Fruit fly (Drosophila melanogaster): Measurements from ENCODE around the gene CG8478.
A peak's percentile ranks its signal among the peaks of the same experiment; 100 is the strongest.

CG8478 gene

DNA sequence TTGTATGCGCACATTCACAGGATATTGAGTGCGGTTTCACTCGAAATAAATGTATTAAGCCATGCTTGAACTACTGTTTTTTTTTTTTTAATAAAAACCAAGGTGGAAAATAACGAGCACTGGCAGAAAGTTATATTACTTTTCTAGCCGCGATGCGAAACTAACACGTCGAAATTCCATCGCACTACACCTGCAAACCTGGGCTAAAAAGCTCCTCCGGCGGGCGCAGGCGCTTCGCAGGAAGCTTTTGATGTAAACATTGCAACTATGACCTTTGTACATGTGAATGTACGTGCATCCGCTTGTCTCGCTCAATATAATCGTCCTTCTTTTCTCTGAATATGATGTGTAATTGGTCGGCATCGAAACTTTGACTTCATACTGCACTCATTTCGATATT, 23.7 kb upstream of the CG8478 start, which contains the start of gene side-VII:
Gene side-VII (minus strand): TSS at position 187 of the 400 bp plus-strand sequence.
- TF ChIP-seq Gug (GFP tag; IDR thresholded peaks at IDR 0.05): no peak
- no peak for TF ChIP-seq Met (GFP tag; optimal IDR thresholded peaks at IDR 0.05)
- no peak for TF ChIP-seq CG8119 (GFP tag; IDR thresholded peaks at IDR 0.05)
- no peak for TF ChIP-seq spab (GFP tag; optimal IDR thresholded peaks at IDR 0.05)
- no peak for TF ChIP-seq CG11294 (GFP tag; IDR thresholded peaks at IDR 0.05)
- TF ChIP-seq net (GFP tag; optimal IDR thresholded peaks at IDR 0.05): no peak
- no peak for TF ChIP-seq svp (GFP tag)
- no peak for TF ChIP-seq CG16779 (tag; optimal IDR thresholded peaks at IDR 0.05)
- no peak for TF ChIP-seq pdm3 (GFP tag; optimal IDR thresholded peaks at IDR 0.05)
- no peak for TF ChIP-seq Eip93F (GFP tag; optimal IDR thresholded peaks at IDR 0.05)
- TF ChIP-seq Eip78C (GFP tag): no peak
- no peak for TF ChIP-seq fd59A (GFP tag; optimal IDR thresholded peaks at IDR 0.05)
- TF ChIP-seq Sox14 (GFP tag; optimal IDR thresholded peaks at IDR 0.05): no peak
- TF ChIP-seq topi (GFP tag; optimal IDR thresholded peaks at IDR 0.05): no peak
- TF ChIP-seq CG34406 (GFP tag; optimal IDR thresholded peaks at IDR 0.05): no peak
- TF ChIP-seq CG10669 (GFP tag; optimal IDR thresholded peaks at IDR 0.05): no peak
- no peak for TF ChIP-seq fd85E (GFP tag; optimal IDR thresholded peaks at IDR 0.05)
- no peak for TF ChIP-seq Ets96B (tag; optimal IDR thresholded peaks at IDR 0.05)
- no peak for TF ChIP-seq acj6 (GFP tag; optimal IDR thresholded peaks at IDR 0.05)

DNA sequence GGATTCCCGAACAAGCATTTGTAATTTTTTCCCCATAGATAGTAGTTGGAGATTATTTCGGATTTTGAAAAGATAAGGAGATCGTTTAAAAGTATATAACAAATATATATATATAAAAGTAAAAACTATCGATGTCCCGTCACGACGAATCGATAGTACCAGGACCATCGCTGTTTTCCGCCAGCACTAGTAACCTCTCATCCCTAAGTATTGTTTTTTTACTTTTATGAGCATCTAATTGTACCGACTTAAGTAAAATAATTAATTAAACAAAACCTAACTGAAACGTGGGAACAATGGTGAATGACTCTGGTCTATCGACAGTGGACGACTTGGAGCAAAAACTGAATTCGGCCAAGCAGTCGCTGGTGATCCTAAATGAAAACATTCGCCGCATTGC, 22.7 kb upstream of the CG8478 start, which contains the start of gene Pnn:
Gene Pnn (plus strand): TSS at position 187 of the 400 bp plus-strand sequence.
- TF ChIP-seq Eip78C (GFP tag) (peak; percentile 43), CG1621 (tag; optimal IDR thresholded peaks at IDR 0.05) (no peak)

DNA sequence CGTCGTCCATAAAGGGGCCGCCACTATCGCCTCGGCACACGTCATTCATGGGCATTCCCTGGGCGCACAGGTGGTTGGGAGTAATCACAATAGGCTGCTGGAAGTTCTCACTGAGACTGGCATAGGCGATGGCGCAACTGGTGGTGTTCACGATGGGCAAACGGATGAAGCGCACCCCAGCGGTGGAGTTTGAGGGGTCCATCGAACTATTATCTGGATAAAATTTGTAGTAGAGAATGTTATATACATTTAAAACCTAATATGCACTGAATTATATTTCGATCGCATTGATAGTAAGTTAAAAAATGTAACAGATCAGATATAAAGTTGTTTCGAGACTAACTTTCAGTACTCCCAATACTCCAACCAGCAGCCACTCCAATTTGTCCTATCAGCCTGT, 20.2 kb upstream of the CG8478 start, which contains the start of gene CG31415:
Gene CG31415 (plus strand): TSS at position 301 of the 400 bp plus-strand sequence.
- TF ChIP-seq CG32006 (GFP tag; optimal IDR thresholded peaks at IDR 0.05): no peak
- no peak for TF ChIP-seq Eip75B (GFP tag; optimal IDR thresholded peaks at IDR 0.05)
- no peak for TF ChIP-seq ss (GFP tag; optimal IDR thresholded peaks at IDR 0.05)

DNA sequence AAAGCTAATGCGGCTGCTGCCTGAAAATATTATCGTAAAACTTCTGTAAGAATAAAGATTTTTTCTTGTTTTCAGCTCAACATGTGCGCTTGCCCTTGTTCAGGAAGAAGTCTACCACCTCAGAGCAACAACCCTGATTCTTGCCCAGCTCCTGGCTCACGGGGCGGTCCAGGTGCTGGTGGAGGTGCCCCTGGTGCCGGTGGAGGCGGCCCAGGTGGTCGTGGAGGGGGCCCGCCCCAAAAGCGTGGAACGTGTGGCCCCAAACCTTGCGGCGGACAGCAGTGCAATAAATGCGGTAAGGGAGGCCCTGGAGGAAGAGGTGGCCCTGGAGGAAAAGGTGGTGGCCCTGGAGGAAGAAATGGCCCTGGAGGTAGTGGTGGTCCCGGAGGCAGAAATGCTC, 19.5 kb upstream of the CG8478 start:
- TF ChIP-seq fd85E (GFP tag; optimal IDR thresholded peaks at IDR 0.05) (no peak), CG11902 (GFP tag; optimal IDR thresholded peaks at IDR 0.05) (no peak), CG10631 (GFP tag; optimal IDR thresholded peaks at IDR 0.05) (no peak), svp (GFP tag) (no peak), lz (GFP tag; optimal IDR thresholded peaks at IDR 0.05) (no peak), CG8632 (GFP tag; optimal IDR thresholded peaks at IDR 0.05) (no peak), salr (GFP tag; optimal IDR thresholded peaks at IDR 0.05) (no peak), Eip75B (GFP tag; optimal IDR thresholded peaks at IDR 0.05) (no peak)

DNA sequence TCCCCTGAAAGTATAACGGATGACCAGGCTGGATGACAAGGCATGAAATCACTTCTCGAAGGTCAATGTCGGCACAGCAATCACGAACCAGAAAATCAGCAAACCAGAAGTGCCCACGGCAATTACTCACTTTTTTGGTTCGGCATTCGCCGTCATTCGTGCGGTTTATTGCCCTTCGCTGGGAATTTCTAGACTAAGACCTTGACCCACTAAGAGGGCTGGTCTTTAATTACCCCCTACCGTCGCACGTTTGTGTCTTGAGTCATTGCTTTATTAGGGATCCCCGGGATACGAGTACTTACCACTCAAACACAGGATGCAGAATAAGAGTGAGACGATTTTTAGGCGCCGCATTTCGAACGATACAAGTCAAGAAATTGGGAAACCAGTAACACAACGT, 18.0 kb upstream of the CG8478 start:
- TF ChIP-seq salr (GFP tag; optimal IDR thresholded peaks at IDR 0.05) (no peak), Eip93F (GFP tag; optimal IDR thresholded peaks at IDR 0.05) (no peak), CG8319 (GFP tag; optimal IDR thresholded peaks at IDR 0.05) (no peak), CG6854 (GFP tag; optimal IDR thresholded peaks at IDR 0.05) (no peak), Hr38 (GFP tag; optimal IDR thresholded peaks at IDR 0.05) (no peak), CG31627 (GFP tag; optimal IDR thresholded peaks at IDR 0.05) (no peak), CG15336 (GFP tag; IDR thresholded peaks at IDR 0.05) (no peak), CG3919 (GFP tag; optimal IDR thresholded peaks at IDR 0.05) (no peak), CG32006 (GFP tag; optimal IDR thresholded peaks at IDR 0.05) (no peak), CG6276 (GFP tag; optimal IDR thresholded peaks at IDR 0.05) (no peak), Blimp-1 (GFP tag; optimal IDR thresholded peaks at IDR 0.05) (no peak), CG6808 (GFP tag; optimal IDR thresholded peaks at IDR 0.05) (no peak), topi (GFP tag; optimal IDR thresholded peaks at IDR 0.05) (no peak), pdm3 (GFP tag; optimal IDR thresholded peaks at IDR 0.05) (no peak), Eip75B (GFP tag; optimal IDR thresholded peaks at IDR 0.05) (no peak), acj6 (GFP tag; optimal IDR thresholded peaks at IDR 0.05) (no peak), CG34406 (GFP tag; optimal IDR thresholded peaks at IDR 0.05) (no peak)
